Worm (Caenorhabditis elegans) whole organism, mixed stage, embryonic: ENCODE data around the gene ule-2.

Source experiments
- M03D4.4 ChIP-seq: sonication (generic microtip); optimal IDR thresholded peaks from 2 replicates; lab custom pipeline; 2017; ENCODE audit warnings: mild to moderate bottlenecking, missing genetic modification characterization, missing compliant biosample characterization
- bed-3 ChIP-seq: fragments of 200-800 bp; sonication (Bioruptor generic); optimal IDR thresholded peaks from 3 replicates; lab custom pipeline; 2018; ENCODE audit warnings: mild to moderate bottlenecking, missing genetic modification characterization, moderate library complexity, missing compliant biosample characterization
- ceh-39 ChIP-seq: fragments of 150-350 bp; optimal IDR thresholded peaks from 2 replicates; lab custom pipeline; 2014; ENCODE audit warnings: missing biosample characterization, missing genetic modification characterization
- ceh-43 ChIP-seq: fragments of 200-800 bp; sonication (Bioruptor generic); optimal IDR thresholded peaks from 2 replicates; lab custom pipeline; 2018; ENCODE audit warnings: mild to moderate bottlenecking, missing genetic modification characterization, moderate library complexity, missing compliant biosample characterization
- ceh-83 ChIP-seq: fragments of 200-800 bp; sonication (Bioruptor generic); optimal IDR thresholded peaks from 2 replicates; lab custom pipeline; 2018; ENCODE audit warnings: mild to moderate bottlenecking, missing genetic modification characterization, missing compliant biosample characterization
- ces-1 ChIP-seq: fragments of 150-350 bp; optimal IDR thresholded peaks from 2 replicates; lab custom pipeline; 2014; ENCODE audit warnings: missing biosample characterization, missing genetic modification reagents, missing genetic modification characterization
- cnd-1 ChIP-seq: fragments of 200-800 bp; sonication (Bioruptor generic); optimal IDR thresholded peaks from 2 replicates; lab custom pipeline; 2018; ENCODE audit warnings: mild to moderate bottlenecking, missing genetic modification characterization, missing compliant biosample characterization
- drap-1 ChIP-seq: fragments of 200-800 bp; sonication (Bioruptor generic); optimal IDR thresholded peaks from 3 replicates; lab custom pipeline; 2018; ENCODE audit warnings: mild to moderate bottlenecking, missing genetic modification characterization, missing compliant biosample characterization
- elt-1 ChIP-seq: sonication (generic microtip); optimal IDR thresholded peaks from 2 replicates; lab custom pipeline; 2017; ENCODE audit warnings: missing genetic modification characterization, mild to moderate bottlenecking, missing compliant biosample characterization, antibody characterized with exemption, moderate library complexity, borderline replicate concordance; ENCODE audit not compliant: insufficient read depth
- elt-3 ChIP-seq: fragments of 150-350 bp; optimal IDR thresholded peaks from 2 replicates; lab custom pipeline; 2014; ENCODE audit warnings: missing biosample characterization, missing genetic modification characterization
- flh-1 ChIP-seq: fragments of 200-800 bp; sonication (Bioruptor generic); optimal IDR thresholded peaks from 2 replicates; lab custom pipeline; 2018; ENCODE audit warnings: mild to moderate bottlenecking, missing genetic modification characterization, moderate library complexity, missing compliant biosample characterization
- ham-2 ChIP-seq: fragments of 200-800 bp; sonication (Bioruptor generic); optimal IDR thresholded peaks from 2 replicates; lab custom pipeline; 2018; ENCODE audit warnings: mild to moderate bottlenecking, missing genetic modification characterization, missing compliant biosample characterization
- hlh-1 ChIP-seq: fragments of 150-350 bp; optimal IDR thresholded peaks from 2 replicates; lab custom pipeline; 2014; ENCODE audit warnings: missing biosample characterization, missing genetic modification reagents, missing genetic modification characterization
- lin-13 ChIP-seq: fragments of 150-350 bp; optimal IDR thresholded peaks from 2 replicates; lab custom pipeline; 2014; ENCODE audit warnings: missing biosample characterization, missing genetic modification characterization
- lin-32 ChIP-seq: fragments of 200-800 bp; sonication (Bioruptor generic); optimal IDR thresholded peaks from 2 replicates; lab custom pipeline; 2018; ENCODE audit warnings: mild to moderate bottlenecking, missing genetic modification characterization, missing compliant biosample characterization
- lsy-2 ChIP-seq: fragments of 150-350 bp; optimal IDR thresholded peaks from 2 replicates; lab custom pipeline; 2014; ENCODE audit warnings: missing biosample characterization, missing genetic modification characterization
- mab-5 ChIP-seq: fragments of 150-350 bp; optimal IDR thresholded peaks from 2 replicates; lab custom pipeline; 2014; ENCODE audit warnings: missing biosample characterization, missing genetic modification characterization
- mep-1 ChIP-seq: fragments of 150-350 bp; optimal IDR thresholded peaks from 2 replicates; lab custom pipeline; 2017; ENCODE audit warnings: missing biosample characterization, missing genetic modification reagents, missing genetic modification characterization, inconsistent platforms
- mls-2 ChIP-seq: sonication (generic microtip); optimal IDR thresholded peaks from 2 replicates; lab custom pipeline; 2016; ENCODE audit warnings: mild to moderate bottlenecking, missing genetic modification characterization, moderate library complexity, missing compliant biosample characterization
- nhr-12 ChIP-seq: fragments of 150-350 bp; optimal IDR thresholded peaks from 2 replicates; lab custom pipeline; 2014; ENCODE audit warnings: missing biosample characterization, missing genetic modification characterization
- nhr-2 ChIP-seq: fragments of 150-350 bp; optimal IDR thresholded peaks from 2 replicates; lab custom pipeline; 2014; ENCODE audit warnings: missing biosample characterization, missing genetic modification characterization
- nhr-237 ChIP-seq: fragments of 150-350 bp; optimal IDR thresholded peaks from 2 replicates; lab custom pipeline; 2014; ENCODE audit warnings: missing biosample characterization, missing genetic modification characterization
- nhr-28 ChIP-seq: fragments of 150-350 bp; optimal IDR thresholded peaks from 2 replicates; lab custom pipeline; 2014; ENCODE audit warnings: missing biosample characterization, missing genetic modification characterization
- pha-4 ChIP-seq: fragments of 150-350 bp; optimal IDR thresholded peaks from 2 replicates; lab custom pipeline; 2018; ENCODE audit warnings: missing biosample characterization, missing genetic modification reagents, missing genetic modification characterization
- sem-2 ChIP-seq: fragments of 200-800 bp; sonication (Bioruptor generic); optimal IDR thresholded peaks from 2 replicates; lab custom pipeline; 2018; ENCODE audit warnings: mild to moderate bottlenecking, missing genetic modification characterization, missing compliant biosample characterization
- snpc-4 ChIP-seq: fragments of 150-350 bp; optimal IDR thresholded peaks from 2 replicates; lab custom pipeline; 2014; ENCODE audit warnings: missing biosample characterization, missing genetic modification characterization
- tbx-8 ChIP-seq: fragments of 200-800 bp; sonication (Bioruptor generic); optimal IDR thresholded peaks from 2 replicates; lab custom pipeline; 2018; ENCODE audit warnings: mild to moderate bottlenecking, missing genetic modification characterization, moderate library complexity, missing compliant biosample characterization
- unc-39 ChIP-seq: fragments of 150-350 bp; optimal IDR thresholded peaks from 2 replicates; lab custom pipeline; 2014; ENCODE audit warnings: missing biosample characterization, missing genetic modification characterization
- zip-8 ChIP-seq: fragments of 150-350 bp; optimal IDR thresholded peaks from 2 replicates; lab custom pipeline; 2014; ENCODE audit warnings: missing biosample characterization, missing genetic modification characterization
- ztf-11 ChIP-seq: fragments of 150-350 bp; optimal IDR thresholded peaks from 2 replicates; lab custom pipeline; 2014; ENCODE audit warnings: missing biosample characterization, missing genetic modification characterization

Gene ule-2

DNA sequence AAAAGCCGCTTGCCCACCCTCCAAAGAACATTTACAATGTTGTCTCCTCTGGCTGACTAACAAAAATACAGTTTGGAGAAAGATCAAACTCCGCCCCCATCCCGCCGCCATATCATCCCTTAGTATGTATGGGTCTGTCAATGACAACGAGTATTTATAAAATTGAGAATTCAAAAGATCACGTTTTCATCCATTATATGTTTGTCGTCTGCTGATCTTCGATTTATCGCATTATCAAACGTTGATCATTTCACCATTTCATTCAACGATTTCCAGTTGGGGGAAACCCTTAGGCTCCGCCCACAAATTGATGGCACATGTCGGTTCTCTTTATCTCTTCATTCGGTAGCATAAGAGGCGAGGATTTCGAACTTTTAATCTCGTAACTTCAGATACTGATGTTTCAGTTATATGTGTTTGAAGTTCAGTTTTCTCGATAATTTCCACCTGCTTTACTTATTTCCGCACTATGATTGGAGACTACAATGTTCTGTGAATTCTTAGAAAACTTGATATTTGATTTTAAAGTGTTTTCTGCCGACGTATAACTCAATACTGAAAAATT is 20.7 kb upstream of the ule-2 start:
- TF ChIP-seq ceh-39 (no peak), cnd-1 (tag; lab: Kevin White, UChicago) (no peak)

DNA sequence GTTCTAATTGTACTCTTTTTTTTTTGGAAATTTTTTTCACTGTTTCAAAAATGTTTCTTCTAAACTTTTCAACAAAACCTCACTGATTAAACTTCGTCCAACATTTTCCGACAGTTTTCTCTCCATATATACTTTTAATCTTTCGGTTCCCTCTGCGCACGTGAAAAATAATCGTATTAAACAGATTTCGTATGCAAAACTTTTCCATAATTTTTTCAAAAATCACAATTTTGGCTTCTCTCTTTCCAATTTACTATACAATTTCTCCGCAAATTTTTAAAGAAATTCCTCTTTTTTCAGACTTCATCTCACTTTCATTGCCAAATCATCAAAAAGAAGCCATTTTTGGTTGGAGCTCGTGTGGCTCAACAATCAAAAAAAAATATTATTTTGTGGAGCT is 18.6 kb upstream of the ule-2 start, which contains the start of gene dmd-6:
Gene dmd-6, plus strand, starts transcription at position 301 of the 400 bp plus-strand sequence.
- TF ChIP-seq nhr-2 (tag; lab: Kevin White, UChicago) (no peak), lin-13 (tag; lab: Kevin White, UChicago) (no peak)
- TF ChIP-seq, all 35 proteins: peak for 0

DNA sequence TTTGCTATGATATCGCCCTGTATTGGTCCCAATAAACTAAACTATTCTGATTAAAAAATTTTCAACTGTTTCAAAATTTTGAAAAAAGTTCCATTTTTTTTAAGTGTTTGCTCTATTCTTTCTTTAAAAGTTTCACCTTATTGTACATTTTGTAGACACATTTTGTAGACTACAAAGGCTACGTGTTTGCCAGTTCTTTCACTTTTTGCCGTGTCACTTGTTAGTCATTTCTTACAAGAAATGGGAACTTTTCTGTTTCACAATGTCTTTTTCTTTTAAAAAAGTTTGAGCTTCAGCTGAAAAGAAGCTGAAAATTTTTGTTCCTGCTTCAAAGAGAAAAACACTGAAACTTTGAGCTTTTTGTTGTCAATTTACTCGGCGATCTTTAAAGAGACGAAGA is 17.9 kb upstream of the ule-2 start:
- no peak for TF ChIP-seq drap-1 (GFP tag; lab: Kevin White, UChicago)
- TF ChIP-seq tbx-8 (GFP tag; lab: Kevin White, UChicago), result no peak
- TF ChIP-seq nhr-237 (tag; lab: Kevin White, UChicago), result no peak
- TF ChIP-seq hlh-1, result no peak
- TF ChIP-seq nhr-2 (tag; lab: Kevin White, UChicago), result no peak
- no peak for TF ChIP-seq sem-2 (GFP tag; lab: Kevin White, UChicago)
- no peak for TF ChIP-seq lin-13 (tag; lab: Kevin White, UChicago)
- TF ChIP-seq nhr-28 (tag; lab: Kevin White, UChicago), result no peak
- no peak for TF ChIP-seq ceh-39
- no peak for TF ChIP-seq elt-1 (tag; lab: Kevin White, UChicago)
- no peak for TF ChIP-seq ztf-11 (tag; lab: Kevin White, UChicago)
- TF ChIP-seq unc-39 (tag; lab: Kevin White, UChicago), result no peak
- no peak for TF ChIP-seq ham-2 (GFP tag; lab: Kevin White, UChicago)
- no peak for TF ChIP-seq mls-2 (tag; lab: Kevin White, UChicago)
- no peak for TF ChIP-seq bed-3 (GFP tag; lab: Kevin White, UChicago)
- no peak for TF ChIP-seq nhr-12
- no peak for TF ChIP-seq cnd-1 (tag; lab: Kevin White, UChicago)
- no peak for TF ChIP-seq snpc-4 (tag; lab: Kevin White, UChicago)
- no peak for TF ChIP-seq ceh-83 (GFP tag; lab: Kevin White, UChicago)

DNA sequence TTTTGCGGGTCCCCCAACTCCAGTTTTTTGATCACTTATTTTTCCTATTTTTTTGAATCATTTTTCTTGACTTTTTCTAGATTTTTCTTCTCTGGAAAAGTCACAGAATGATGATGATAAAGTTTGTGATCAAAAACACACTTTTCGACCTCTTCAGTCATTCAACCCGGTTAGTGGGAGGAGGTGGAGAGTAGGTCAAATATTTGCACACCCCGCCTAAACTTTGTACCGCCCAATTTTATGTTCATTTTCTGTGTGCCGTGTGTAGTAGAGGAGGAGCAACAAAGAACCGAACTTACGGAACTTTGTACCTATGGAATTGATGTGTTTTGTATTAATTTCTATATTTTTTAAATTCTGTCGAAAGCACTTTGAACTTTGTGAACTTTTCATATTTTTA is 17.4 kb upstream of the ule-2 start:
- TF ChIP-seq flh-1 (GFP tag; lab: Kevin White, UChicago) (no peak), pha-4 (tag; lab: Kevin White, UChicago) (peak; percentile 34)
- TF ChIP-seq, all 35 proteins: peak for 1

DNA sequence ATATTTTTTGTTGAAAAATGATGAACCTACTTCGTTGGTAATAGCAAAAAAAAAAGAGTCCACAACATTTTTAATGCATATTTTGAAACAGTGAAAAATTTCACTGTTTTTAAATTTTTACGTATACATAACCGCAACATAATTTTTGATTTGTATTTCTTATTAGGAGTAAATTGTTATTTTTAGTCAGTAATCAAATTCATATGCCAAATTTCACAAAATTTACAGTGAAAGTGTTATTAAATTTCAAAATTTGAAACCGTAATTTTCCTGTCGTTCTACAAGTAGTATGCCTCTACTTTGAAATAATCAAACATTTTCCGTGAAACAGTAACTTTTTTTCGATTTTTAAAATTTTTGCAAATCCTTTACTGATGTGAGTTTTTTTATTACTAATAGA is 16.9 kb upstream of the ule-2 start:
- TF ChIP-seq unc-39 (tag; lab: Kevin White, UChicago) (no peak), elt-3 (tag; lab: Kevin White, UChicago) (no peak)

DNA sequence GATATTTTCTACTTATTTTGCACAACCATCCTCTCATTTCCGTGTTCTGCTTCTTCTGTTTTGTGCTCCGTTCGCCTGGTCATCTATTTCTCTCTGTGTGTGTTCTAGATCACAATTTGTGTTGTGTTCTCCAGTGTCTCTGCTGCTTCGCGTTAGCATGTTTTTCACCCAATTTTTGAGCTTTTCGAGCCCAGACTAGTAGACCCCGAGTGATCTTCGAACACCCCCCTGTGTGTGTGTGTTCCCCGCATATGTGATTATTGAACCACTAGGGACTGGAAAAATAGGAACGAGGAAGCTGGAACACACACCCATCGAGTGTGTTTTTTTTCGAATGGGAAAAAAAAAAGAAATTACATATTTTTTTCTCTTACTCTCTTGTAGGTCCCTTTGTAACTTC is 16.4 kb upstream of the ule-2 start:
- no peak for TF ChIP-seq mab-5 (tag; lab: Kevin White, UChicago)
- no peak for TF ChIP-seq bed-3 (GFP tag; lab: Kevin White, UChicago)
- no peak for TF ChIP-seq elt-1 (tag; lab: Kevin White, UChicago)
- TF ChIP-seq pha-4 (tag; lab: Kevin White, UChicago), result no peak
- TF ChIP-seq cnd-1 (tag; lab: Kevin White, UChicago), result no peak
- TF ChIP-seq mep-1 (tag; lab: Kevin White, UChicago), result no peak
- TF ChIP-seq ceh-43 (GFP tag; lab: Kevin White, UChicago), result no peak
- TF ChIP-seq M03D4.4 (tag; lab: Kevin White, UChicago), result no peak
- TF ChIP-seq tbx-8 (GFP tag; lab: Kevin White, UChicago), result no peak
- no peak for TF ChIP-seq mls-2 (tag; lab: Kevin White, UChicago)
- no peak for TF ChIP-seq nhr-2 (tag; lab: Kevin White, UChicago)
- no peak for TF ChIP-seq ces-1
- no peak for TF ChIP-seq lsy-2
- no peak for TF ChIP-seq zip-8 (tag; lab: Kevin White, UChicago)
- TF ChIP-seq lin-32 (GFP tag; lab: Kevin White, UChicago), result no peak
- TF ChIP-seq snpc-4 (tag; lab: Kevin White, UChicago), result no peak
- TF ChIP-seq ceh-39, result no peak
